Fruit fly (Drosophila melanogaster) ovary, adult (tissue): ENCODE results near the gene CG2444.
"Not testable (repeated sequence)": the region's sequence is repeated elsewhere in the genome, so short reads cannot be mapped to it uniquely, and the experiment has no call there.

Experiments
- CG17801 ChIP-seq: fragments of 200-800 bp; optimal IDR thresholded peaks from 2 replicates; lab custom pipeline; 2019; ENCODE audit warnings: missing biosample characterization, mild to moderate bottlenecking, missing genetic modification characterization, moderate library complexity; ENCODE audit not compliant: partially characterized antibody

CG2444 gene

DNA sequence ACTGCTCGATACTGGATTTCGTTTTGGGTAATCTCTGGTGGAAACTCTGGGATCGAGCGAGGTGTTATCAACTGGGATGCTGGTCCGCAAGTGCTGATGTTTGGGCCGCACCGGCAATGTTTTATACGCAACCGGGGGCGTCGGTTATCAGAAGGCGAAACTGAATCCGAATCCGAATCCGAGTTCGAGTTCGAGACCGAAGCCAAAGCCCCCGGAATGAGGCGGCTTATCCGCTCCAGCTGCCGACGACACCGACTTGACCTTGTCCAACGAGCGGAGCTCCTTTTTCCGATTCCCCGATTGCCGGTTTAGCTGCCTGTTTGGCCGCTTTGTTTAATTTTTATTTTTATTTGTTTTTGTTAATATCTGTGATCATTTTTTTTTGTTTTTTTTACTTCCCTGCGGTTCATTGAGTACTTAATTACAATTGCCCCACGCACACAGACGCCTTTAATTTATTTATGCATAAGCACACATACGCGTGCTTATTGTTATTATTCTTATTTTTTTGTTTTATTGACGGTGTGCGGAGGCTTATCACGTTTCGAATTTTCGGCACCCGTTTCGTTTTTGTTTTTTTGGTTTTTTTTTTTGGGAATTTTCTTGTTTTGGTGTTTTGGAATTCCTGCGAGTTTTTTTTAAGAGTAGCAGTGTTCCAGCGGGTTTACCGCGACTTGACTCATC lies at the start of gene CG2444:
Gene CG2444 (minus strand): TSS at position 372 of the 684 bp plus-strand sequence.
- no peak for TF ChIP-seq CG17801 (GFP tag; lab: Kevin White, UChicago)

DNA sequence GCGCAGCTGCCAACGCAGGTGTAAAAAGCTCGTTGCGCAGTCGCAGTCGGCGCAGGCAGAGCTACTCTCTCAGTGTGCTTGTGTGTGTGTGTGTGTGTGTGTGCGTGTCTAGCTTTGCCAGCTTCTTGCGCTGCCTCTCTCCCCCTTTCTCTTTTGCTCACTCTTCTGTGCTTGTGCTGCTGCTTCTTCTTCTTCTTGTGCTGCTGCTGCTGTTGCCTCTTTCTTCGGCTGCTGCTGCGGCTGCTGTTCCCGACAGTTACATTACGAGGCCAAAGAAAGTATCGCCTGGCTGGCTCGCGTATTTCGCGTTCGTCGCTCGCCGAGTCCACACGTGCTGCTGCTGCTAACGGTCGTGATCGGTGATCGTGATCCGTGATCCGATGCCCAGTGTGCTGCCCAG lies 48.9 kb upstream of the CG2444 start, which contains the start of gene m:
Gene m (plus strand): TSS at position 301 of the 400 bp plus-strand sequence.
- TF ChIP-seq CG17801 (GFP tag; lab: Kevin White, UChicago): not testable (repeated sequence)

DNA sequence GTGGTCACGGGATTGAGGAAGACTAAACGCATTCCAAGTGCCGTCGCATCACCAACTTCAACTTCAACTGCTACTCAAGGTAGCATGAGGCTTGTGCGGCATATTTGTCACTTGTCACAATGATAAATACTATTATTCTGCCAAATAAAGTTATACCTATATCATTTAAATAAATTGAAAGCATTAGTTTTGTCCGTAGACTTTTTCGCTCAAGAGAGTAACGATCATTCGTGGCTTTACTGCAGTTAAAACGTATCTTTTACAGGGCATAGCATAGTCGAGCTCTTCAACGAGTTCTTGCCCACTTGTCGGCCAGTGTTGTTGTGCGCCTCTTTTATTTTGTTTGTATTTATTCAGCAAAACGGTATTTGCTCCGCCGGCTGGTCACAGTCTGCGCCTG lies 31.3 kb upstream of the CG2444 start:
- TF ChIP-seq CG17801 (GFP tag; lab: Kevin White, UChicago): no peak

DNA sequence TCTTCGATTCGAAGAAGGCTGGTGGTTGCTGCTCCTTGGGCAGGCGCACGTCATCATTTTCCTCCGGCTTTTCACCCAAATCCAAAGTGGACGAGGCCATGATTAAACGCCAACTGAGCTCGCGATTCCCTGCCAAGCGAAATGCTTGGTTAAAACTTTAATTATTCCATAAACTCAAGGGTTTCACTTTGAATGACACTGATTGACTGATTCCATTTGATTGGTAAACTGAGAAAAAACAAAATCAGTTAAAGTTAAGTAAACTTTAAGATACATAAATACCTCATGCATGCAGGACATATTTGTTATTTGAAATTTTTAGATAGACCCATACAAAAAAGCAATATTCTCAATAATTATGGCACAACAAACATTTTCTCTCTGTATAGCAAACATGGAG lies 28.7 kb upstream of the CG2444 start, which contains the start of gene inaF-A:
Gene inaF-A (minus strand): TSS at position 101 of the 400 bp plus-strand sequence.
- no peak for TF ChIP-seq CG17801 (GFP tag; lab: Kevin White, UChicago)

DNA sequence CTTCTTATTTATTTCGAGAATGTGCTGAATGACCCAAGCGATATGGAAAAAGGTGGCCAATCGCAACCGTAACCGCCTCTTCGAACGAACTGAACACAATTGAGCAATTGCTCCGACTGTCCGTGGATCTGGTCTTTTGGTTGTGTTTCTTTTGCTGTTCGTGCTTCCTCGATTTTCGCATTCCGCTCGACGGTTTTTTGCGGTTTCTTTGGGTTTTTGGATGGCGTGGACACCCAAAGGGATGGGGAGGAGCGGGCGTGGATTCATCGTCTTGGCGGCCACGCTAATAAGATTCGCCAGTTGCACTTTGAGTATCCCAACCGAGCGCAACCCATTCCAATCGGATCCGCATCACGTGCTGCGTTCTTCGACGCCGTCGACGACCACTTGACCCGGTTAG lies 27.6 kb upstream of the CG2444 start, which contains the start of gene inaF-B:
Gene inaF-B (minus strand): TSS at position 101 of the 400 bp plus-strand sequence.
- no peak for TF ChIP-seq CG17801 (GFP tag; lab: Kevin White, UChicago)

DNA sequence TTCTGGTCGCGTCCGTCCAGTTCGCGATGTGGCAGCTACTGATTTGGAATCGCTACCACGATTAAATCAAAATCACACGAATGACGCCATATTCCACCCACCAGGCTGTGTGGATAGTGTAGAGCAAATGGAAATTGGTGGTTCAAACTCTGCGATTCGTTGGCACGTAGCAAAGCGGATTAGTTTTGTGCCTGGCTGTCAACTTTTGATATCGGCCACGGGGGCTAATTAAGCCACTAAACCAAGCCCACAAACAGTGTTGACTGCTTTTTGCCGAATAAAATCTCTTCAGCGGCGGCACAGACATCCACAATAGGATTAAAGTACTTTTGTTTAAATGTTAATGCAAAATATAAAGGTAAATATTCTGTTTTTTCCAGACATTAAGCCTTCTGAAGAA lies 26.6 kb upstream of the CG2444 start, which contains the start of gene inaF-C:
Gene inaF-C (minus strand): TSS at position 101 of the 400 bp plus-strand sequence.
- no peak for TF ChIP-seq CG17801 (GFP tag; lab: Kevin White, UChicago)

DNA sequence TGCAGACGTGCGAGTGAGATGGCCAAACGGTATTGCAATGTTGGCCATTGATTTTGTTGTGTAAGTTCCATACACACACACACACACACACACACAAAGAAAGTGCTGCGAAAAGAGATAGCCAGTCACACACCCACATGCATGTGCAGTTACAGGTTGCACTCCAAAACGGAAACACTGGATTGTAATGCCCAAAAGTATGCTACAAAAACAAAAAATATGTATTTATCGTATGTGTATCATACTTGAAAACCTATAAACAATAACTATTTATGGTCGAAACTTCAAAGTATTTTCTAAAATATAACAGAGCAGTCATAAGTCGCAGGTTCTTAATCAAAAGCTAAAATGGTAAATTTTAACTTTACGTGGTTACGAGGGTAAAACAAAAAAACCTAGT lies 24.9 kb upstream of the CG2444 start:
- no peak for TF ChIP-seq CG17801 (GFP tag; lab: Kevin White, UChicago)

DNA sequence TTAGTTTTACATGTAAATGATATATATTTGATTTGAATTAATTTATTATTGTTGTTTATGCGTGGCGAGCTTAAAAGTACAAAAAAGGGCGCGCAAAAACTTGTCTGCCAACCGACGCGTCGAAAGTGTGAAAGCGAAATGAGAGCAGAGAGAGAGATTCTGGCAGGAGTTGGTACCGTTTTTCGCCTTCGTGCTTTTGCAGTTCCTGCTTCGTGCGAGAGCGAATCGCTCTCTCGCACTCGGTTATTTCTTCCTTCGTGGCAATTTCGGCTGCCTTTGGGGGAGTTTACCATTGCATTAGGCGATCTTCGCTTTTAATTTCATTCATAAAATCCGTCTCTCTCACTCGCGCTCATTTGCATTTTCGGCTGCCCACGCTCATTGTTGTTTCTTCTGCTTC lies 23.9 kb upstream of the CG2444 start, which contains the start of gene inaF-D:
Gene inaF-D (minus strand): TSS at position 101 of the 400 bp plus-strand sequence.
- TF ChIP-seq CG17801 (GFP tag; lab: Kevin White, UChicago): no peak

DNA sequence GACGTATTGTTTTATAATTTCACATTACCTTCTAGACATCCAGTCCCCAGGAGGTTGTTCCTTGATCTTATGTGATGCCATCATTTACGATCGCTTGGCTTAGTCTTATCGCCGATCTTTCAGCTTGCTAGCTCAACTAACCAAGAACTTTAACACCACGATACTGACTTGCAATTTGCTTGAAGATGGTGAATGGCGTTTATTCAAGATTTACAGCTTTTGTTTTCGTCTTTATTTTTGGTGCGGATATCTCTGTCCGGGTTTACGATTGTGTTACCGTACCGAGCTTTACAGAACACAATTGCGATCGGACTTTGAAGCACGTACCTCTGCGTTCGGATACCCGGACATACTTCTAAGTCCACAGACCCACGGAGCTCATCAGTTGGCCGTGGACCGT lies 18.8 kb upstream of the CG2444 start, which contains the start of gene CG15221:
Gene CG15221 (plus strand): TSS at position 301 of the 400 bp plus-strand sequence.
- TF ChIP-seq CG17801 (GFP tag; lab: Kevin White, UChicago): no peak

DNA sequence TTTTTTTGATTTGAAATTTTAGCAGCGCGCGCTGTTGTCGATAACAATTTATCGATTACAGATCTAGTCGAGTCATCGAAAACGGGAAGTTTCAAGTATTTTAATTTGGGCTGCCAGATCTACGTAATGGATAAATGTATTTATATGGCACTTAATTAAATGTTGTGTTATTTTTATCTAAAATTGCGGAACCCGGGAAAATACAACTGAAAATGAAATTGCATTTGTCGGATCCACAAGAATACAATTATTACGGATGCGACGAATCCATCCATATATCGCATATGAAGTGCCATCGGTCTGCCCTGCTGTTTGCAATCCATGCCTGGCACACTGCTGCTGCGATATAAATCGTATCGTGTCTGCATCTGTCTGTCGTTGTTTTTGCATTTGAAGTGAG lies 15.0 kb upstream of the CG2444 start, which contains the start of gene Tango10:
Gene Tango10 (plus strand): TSS at position 108 of the 400 bp plus-strand sequence.
- peak; percentile 70 for TF ChIP-seq CG17801 (GFP tag; lab: Kevin White, UChicago)

DNA sequence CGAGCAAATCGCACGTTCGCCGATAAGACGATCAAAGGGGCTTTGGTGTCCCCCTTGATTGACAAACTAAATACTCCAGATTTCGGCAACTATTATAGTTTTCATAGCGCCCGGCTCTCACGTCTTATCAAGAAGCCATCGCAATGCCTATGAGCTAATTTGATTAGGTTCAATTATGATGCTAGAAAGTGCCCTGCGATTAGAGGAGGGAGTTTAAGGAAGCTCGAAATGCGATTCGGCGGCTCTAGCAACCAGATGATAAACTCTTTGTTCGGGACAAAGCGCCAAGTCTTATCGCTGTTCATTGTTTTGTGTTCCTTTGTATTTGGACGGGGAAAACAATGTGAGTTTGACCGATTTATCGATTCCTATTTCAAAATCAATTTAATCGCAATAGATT lies 12.8 kb upstream of the CG2444 start:
- no peak for TF ChIP-seq CG17801 (GFP tag; lab: Kevin White, UChicago)

DNA sequence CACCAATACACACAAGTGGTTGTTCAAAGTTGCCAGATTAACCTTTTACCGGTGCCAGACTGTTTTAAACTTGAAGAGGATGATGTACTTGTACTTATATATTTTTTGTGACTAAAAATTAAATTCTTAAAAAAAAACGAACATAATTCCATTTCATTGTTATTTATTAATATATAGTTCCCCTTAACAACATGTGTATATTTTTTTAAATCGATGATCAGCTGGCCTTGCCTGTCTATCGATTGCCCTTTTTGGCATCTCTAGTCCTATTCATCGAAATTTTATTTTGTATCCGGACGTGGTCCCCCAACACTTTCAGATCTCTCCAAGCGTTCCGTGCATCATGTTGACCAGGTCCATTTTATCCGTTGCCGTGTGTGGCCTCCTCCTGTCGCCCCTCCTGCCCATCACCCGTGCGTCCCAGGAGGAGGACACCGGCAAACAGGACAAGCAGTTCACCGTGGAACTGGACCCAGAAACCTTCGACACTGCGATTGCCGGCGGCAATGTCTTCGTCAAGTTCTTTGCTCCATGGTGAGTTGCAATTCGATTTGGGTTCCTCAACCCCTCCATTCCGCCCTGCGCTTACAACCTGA lies 11.7 kb upstream of the CG2444 start, which contains the start of gene prtp:
Gene prtp (plus strand): TSS at position 26 of the 596 bp plus-strand sequence.
- no peak for TF ChIP-seq CG17801 (GFP tag; lab: Kevin White, UChicago)

DNA sequence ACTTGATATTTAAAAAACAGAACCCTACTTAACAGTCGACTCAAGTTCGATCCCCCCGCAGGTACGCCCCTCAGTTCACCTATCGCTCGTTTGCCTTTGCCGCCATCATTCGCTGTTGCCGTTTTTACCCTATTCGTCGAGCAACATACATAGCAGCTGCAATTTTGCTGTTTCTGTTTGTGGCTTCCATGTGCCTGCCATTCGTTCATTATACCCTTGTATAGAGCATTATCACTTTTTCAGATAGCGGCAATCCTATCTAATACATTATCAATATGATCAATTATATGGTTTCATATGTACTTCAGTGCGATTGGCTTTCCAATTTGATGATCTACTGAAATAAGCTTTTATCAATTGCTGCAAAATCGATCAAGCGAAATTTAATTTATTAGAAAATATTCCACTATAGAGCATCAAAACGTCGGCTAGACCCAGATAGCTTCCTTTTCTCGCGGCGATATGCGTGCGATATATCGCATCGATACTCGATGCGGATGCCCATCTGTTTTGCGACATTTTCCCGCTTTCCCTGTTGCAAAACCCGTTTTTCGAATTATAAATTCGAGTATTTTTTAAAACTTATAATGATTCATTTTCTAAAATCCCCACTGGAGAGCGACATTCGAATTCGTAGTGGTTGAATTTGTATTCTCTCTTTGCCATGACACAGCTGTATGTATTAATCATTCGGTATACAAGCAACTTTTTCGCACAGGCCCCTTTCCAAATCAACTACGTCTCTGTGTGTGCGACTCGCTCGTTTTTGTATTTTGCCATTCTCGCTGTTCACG lies 11.0 kb upstream of the CG2444 start:
- peak; percentile 96 for TF ChIP-seq CG17801 (GFP tag; lab: Kevin White, UChicago)

DNA sequence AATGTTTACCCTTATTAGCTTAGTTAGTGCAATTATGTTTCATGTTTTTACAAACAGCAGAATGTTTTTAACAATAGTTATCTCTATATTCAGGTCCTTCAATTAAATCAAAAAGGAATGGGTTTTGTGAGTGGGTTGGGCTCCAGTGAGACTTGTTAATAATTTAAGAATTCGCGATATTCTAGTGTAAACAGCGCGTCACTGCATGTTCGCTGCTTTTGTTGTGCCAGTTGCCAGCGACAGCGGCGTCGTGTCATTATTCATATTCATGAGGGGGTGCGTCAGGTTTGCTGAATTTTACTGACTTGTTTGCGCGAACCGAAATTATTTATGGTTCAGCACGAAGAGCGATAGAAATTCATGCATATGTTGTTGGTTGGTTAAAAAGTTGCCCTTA lies 10.2 kb upstream of the CG2444 start, which contains the start of gene Amun:
Gene Amun (minus strand): TSS at position 303 of the 397 bp plus-strand sequence.
- no peak for TF ChIP-seq CG17801 (GFP tag; lab: Kevin White, UChicago)
